Fruit fly (Drosophila melanogaster) whole organism, embryonic: Measurements from ENCODE around the gene CG33120.

Source experiments
- CG11093 ChIP-seq: fragments of 200-800 bp; sonication (Bioruptor generic); IDR thresholded peaks from 3 replicates; pipeline ENCODE4 v1.3.6; 2022; ENCODE audit warnings: missing biosample characterization, missing genetic modification characterization
- CG18619 ChIP-seq: fragments of 200-800 bp; sonication (Bioruptor generic); optimal IDR thresholded peaks from 3 replicates; lab custom pipeline; 2017; ENCODE audit warnings: missing biosample characterization, mild to moderate bottlenecking, missing genetic modification characterization
- CG31441 ChIP-seq: fragments of 200-800 bp; sonication (Bioruptor generic); IDR thresholded peaks from 2 replicates; pipeline ENCODE4 v1.3.6; 2022; ENCODE audit warnings: missing biosample characterization, missing genetic modification characterization
- Gug ChIP-seq: fragments of 200-800 bp; sonication (Bioruptor generic); IDR thresholded peaks from 4 replicates; pipeline ENCODE4 v1.3.6; 2022; ENCODE audit warnings: missing biosample characterization, missing genetic modification characterization
- Trl ChIP-seq, 3 experiments: fragments of >200 bp in 2 of 3; fragments of 200-800 bp in 1 of 3; sonication (Bioruptor generic) in 1 of 3; optimal IDR thresholded peaks; 2 replicates in 1 of 3; 3 replicates in 2 of 3; lab custom pipeline; 2016 to 2017; ENCODE audit warnings: missing biosample characterization in 1 of 3, missing genetic modification characterization in 1 of 3
- amos ChIP-seq: fragments of 200-800 bp; sonication (Bioruptor generic); IDR thresholded peaks from 2 replicates; pipeline ENCODE4 v1.3.6; 2022; ENCODE audit warnings: missing biosample characterization, missing genetic modification characterization; ENCODE audit not compliant: partially characterized antibody
- lola ChIP-seq, 3 experiments: fragments of >200 bp in 2 of 3; fragments of 200-800 bp in 1 of 3; sonication (Bioruptor generic) in 1 of 3; optimal IDR thresholded peaks; 2 replicates each; lab custom pipeline; 2017 to 2019; ENCODE audit warnings: missing biosample characterization in 3 of 3, missing genetic modification characterization in 3 of 3, mild to moderate bottlenecking in 1 of 3, moderate library complexity in 1 of 3
- nerfin-1 ChIP-seq: fragments of 200-800 bp; sonication (Bioruptor generic); optimal IDR thresholded peaks from 3 replicates; lab custom pipeline; 2019; ENCODE audit warnings: missing biosample characterization, mild to moderate bottlenecking, missing genetic modification characterization, moderate library complexity

DNA sequence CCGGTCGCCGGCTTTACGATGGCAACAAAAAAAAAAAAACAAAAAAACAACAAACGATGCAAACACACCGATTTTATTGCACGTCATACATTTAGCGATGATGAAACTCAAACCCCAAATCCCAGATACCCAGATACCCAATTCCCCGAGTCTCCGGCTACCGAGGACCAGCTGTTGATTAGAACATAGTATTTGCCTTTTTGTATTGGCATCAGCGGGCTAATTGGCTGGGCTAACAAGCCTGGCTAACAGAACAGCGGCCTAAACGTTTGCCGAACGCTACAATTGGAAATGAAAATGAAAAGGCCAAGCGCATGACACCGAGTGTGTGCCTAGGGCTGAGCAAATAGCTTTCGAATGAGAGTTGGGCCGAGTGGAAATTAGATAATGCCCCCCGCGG lies 20.6 kb upstream of the CG33120 start:
- TF ChIP-seq Gug (GFP tag; lab: Robert Waterston, UW) (no peak), CG31441 (GFP tag; lab: Robert Waterston, UW) (no peak), CG11093 (GFP tag; lab: Robert Waterston, UW) (no peak), Trl (optimal IDR thresholded peaks at IDR 0.05; lab: Kevin White, UChicago) (no peak), Trl (GFP tag; optimal IDR thresholded peaks at IDR 0.05; lab: Kevin White, UChicago) (no peak), lola (GFP tag; optimal IDR thresholded peaks at IDR 0.05; lab: Kevin White, UChicago) (no peak), CG18619 (GFP tag; lab: Kevin White, UChicago) (no peak), nerfin-1 (tag; lab: Kevin White, UChicago) (no peak), amos (GFP tag; lab: Robert Waterston, UW) (no peak)
